Fruit fly (Drosophila melanogaster): Measurements from ENCODE around the gene Icmt.

The Icmt gene

DNA sequence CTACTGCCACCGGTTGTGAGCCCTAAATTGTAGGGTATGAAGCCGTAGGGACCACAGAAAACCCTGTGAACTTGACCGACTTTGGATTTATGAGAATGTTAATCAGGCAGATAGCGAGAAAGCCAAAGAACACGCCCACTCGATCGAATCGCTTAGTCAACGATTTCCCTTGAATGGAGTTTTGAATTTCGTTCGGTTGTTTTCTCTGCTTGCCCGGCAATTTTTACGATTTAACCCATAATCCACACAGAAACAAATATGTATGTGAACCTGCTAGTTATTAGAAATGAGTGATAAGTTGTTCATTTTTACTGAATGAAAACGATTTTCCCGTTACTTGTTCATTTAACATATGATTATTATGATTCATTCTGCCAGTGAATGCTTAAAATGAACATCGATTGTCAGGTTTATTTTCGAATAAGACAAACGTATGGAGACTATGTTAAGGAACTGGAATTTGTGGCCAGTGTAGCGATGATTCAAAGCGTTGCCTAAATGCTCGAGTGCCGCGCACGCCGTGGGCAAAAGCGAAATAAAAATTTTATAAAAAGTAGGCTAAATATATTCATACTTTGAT is 12.1 kb downstream of the Icmt start:
- TF ChIP-seq CG14655 (GFP tag; optimal IDR thresholded peaks at IDR 0.05), result no peak
- TF ChIP-seq Pif1B (GFP tag; optimal IDR thresholded peaks at IDR 0.05), result peak; percentile 11
- TF ChIP-seq CG8159 (tag; optimal IDR thresholded peaks at IDR 0.05), result peak; percentile 28
- TF ChIP-seq CG13204 (GFP tag; optimal IDR thresholded peaks at IDR 0.05), result no peak
- no peak for TF ChIP-seq CG17806 (tag; optimal IDR thresholded peaks at IDR 0.05)
- peak; percentile 7 for TF ChIP-seq CG15710 (tag; optimal IDR thresholded peaks at IDR 0.05)
- no peak for TF ChIP-seq CG34367 (tag; optimal IDR thresholded peaks at IDR 0.05)
- peak; percentile 35 for TF ChIP-seq Pif1A (GFP tag; optimal IDR thresholded peaks at IDR 0.05)

DNA sequence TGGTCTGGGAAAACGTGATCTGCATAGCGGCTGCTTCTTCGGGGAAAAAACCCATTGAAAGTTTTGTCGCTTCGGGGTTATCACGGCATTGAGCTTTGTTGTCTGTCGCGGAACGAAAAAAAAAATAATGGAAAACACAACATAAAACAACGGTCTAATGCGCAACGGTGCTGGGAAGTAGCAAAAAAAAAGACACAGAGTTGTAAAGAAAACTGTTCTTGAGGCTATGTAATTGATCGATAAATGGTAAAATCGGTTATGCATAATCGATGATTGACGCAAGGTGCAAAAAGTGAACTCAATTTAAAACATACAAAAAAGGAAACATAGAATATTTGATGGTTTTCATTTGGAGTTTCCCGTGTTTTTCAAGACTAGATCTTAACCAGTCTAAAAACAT is 13.3 kb downstream of the Icmt start:
- TF ChIP-seq CG34367 (tag; optimal IDR thresholded peaks at IDR 0.05) (no peak), CG8301 (tag; optimal IDR thresholded peaks at IDR 0.05) (no peak), CG14655 (GFP tag; optimal IDR thresholded peaks at IDR 0.05) (no peak), gl (tag; optimal IDR thresholded peaks at IDR 0.05) (no peak), EcR (GFP tag; optimal IDR thresholded peaks at IDR 0.05) (no peak)

DNA sequence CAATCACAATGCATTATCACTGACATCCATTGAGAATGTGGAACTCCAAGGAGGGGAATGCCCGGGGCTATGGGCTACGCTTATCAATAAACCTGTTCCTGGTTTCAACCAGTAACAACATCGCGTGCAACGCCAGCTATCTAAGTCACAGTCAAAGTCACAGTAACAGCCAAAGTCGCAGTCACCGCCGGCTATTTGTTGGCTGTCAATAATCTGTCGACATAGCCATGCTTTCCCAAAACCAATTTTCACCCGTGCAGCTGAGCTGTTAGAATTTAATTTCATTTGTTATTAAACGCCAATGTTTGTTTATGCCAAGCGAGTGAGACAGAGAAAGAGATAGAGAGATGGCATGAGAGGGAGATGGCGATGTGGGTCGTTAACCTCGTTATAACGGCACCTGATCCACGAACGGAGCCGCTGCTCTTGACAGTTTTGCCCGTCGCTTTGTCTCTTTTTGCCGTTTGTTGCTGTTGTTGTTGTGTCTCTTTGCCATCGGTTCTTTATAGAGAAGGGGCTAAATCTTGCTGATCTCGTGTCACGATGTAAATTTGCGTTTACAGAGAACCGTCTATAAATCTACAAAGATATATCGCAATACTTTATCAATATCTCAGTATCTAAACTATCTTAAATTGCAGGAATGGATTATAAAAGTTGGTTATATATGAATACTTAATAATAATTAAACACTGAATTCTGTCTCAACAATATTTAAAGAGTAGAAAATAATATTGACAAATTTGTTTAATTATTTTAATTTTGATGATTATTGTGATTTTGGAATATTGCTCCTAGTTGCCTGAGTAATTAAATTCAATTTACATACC is 14.2 kb downstream of the Icmt start:
- TF ChIP-seq CG8301 (tag; optimal IDR thresholded peaks at IDR 0.05) (peak; percentile 52), CG8159 (tag; optimal IDR thresholded peaks at IDR 0.05) (peak; percentile 25), CG14655 (GFP tag; optimal IDR thresholded peaks at IDR 0.05) (peak; percentile 69), CG15710 (tag; optimal IDR thresholded peaks at IDR 0.05) (peak; percentile 13), CG4496 (GFP tag; IDR thresholded peaks at IDR 0.05) (0 out of 3 replicates have a peak, but pooled peaks have one; percentile 41), CG9948 (tag; optimal IDR thresholded peaks at IDR 0.05) (peak; percentile 11), Pif1A (GFP tag; optimal IDR thresholded peaks at IDR 0.05) (no peak), EcR (GFP tag; optimal IDR thresholded peaks at IDR 0.05) (peak; percentile 97), Pif1B (GFP tag; optimal IDR thresholded peaks at IDR 0.05) (no peak)

DNA sequence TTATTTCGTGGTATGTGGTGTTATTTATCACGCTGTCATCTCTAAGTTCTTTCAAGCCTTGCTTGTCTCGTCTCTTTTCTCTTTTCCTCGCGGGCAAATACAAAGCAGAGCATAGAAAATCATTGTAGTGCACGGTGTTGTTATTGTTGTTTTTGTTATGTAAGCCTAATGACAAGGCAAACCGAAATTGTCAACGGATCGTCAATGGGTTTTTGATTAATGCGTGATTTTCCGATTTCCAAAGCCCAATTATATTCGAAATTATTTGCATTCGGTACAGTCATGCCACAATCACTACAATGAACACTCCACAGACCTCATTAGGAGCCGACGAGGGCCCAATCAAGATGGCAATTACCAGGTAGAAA is 14.8 kb downstream of the Icmt start:
- TF ChIP-seq CG4496 (GFP tag; IDR thresholded peaks at IDR 0.05) (no peak), EcR (GFP tag; optimal IDR thresholded peaks at IDR 0.05) (no peak), CG34367 (tag; optimal IDR thresholded peaks at IDR 0.05) (no peak), fd96Ca (GFP tag; IDR thresholded peaks at IDR 0.05) (no peak), CG17806 (tag; optimal IDR thresholded peaks at IDR 0.05) (no peak), CG14655 (GFP tag; optimal IDR thresholded peaks at IDR 0.05) (no peak), D1 (tag; optimal IDR thresholded peaks at IDR 0.05) (no peak), CG9948 (tag; optimal IDR thresholded peaks at IDR 0.05) (no peak), gl (tag; optimal IDR thresholded peaks at IDR 0.05) (no peak)

DNA sequence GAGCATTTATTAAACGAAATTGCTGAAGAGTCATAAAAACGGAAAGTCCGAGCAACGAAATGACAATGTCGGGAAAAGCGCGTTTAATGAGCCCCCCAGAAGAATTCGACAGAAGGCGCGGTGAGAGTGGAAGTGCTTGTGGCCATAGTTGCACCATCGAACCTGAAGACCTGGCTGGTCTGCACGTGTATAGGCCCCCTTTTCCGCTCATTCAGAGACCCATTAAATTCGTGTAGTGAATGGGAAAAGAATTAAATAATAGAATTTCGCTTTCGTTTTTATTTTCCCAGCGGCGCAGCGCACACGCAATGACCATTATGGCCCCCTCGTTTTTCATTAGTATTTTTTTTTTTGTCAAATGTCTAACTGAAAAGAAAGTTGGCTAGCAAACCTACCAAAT is 15.3 kb downstream of the Icmt start:
- no peak for TF ChIP-seq CG10348 (GFP tag; IDR thresholded peaks at IDR 0.05)
- no peak for TF ChIP-seq CG8159 (tag; optimal IDR thresholded peaks at IDR 0.05)
- no peak for TF ChIP-seq CG32121 (GFP tag; IDR thresholded peaks at IDR 0.05)
- TF ChIP-seq Pif1B (GFP tag; optimal IDR thresholded peaks at IDR 0.05), result no peak
- TF ChIP-seq CG4496 (GFP tag; IDR thresholded peaks at IDR 0.05), result no peak
- TF ChIP-seq Pif1A (GFP tag; optimal IDR thresholded peaks at IDR 0.05), result no peak
- TF ChIP-seq CG34367 (tag; optimal IDR thresholded peaks at IDR 0.05), result no peak
- TF ChIP-seq CG17806 (tag; optimal IDR thresholded peaks at IDR 0.05), result no peak
- TF ChIP-seq CG9948 (tag; optimal IDR thresholded peaks at IDR 0.05), result no peak
- TF ChIP-seq EcR (GFP tag; optimal IDR thresholded peaks at IDR 0.05), result no peak
- TF ChIP-seq CG12605 (GFP tag; IDR thresholded peaks at IDR 0.05), result no peak
- TF ChIP-seq CG13204 (GFP tag; optimal IDR thresholded peaks at IDR 0.05), result no peak
- TF ChIP-seq CG8301 (tag; optimal IDR thresholded peaks at IDR 0.05), result no peak

DNA sequence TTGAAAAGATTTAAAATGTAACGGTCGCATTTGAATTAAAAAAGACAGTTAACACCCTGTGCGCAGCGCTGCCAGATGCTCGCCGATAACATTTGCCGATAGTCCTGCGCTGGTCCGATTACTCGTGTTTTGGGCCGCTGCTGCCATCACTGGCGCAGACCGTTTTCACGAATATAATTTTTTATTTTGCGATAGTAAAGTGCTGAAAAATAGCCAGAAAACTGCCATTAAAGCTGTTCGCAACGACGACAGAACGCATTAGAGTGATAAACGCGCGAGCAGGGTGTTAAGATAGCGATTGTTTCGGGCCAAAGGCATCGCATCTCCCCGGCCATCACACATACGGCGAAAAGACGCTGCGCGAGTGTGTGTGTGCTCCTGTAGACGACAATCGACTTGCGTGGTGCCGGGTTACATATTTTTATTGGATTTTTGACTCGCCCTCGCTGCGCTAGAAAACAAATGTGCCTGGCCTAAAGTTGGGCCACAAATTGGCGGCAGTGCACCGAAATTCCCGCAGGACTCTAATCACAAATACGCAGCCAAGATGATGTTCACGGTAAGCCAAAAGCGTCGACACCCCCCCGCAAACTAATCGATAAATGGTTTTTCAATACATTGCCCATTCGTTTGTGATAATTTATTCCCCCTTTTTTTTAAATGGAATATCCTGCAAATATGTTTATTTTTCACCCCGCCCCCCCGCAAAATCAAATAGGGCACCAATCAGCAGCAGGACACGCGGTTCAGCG is 18.8 kb downstream of the Icmt start, which contains the start of gene Srrm1:
Gene Srrm1 (plus strand): TSS at position 116 of the 752 bp plus-strand sequence.
- TF ChIP-seq D1 (tag; optimal IDR thresholded peaks at IDR 0.05) (no peak), rn (GFP tag; IDR thresholded peaks at IDR 0.05) (no peak), CG13204 (GFP tag; optimal IDR thresholded peaks at IDR 0.05) (no peak), Pif1A (GFP tag; optimal IDR thresholded peaks at IDR 0.05) (no peak), EcR (GFP tag; optimal IDR thresholded peaks at IDR 0.05) (peak; percentile 15), CG10348 (GFP tag; IDR thresholded peaks at IDR 0.05) (no peak), Snoo (tag; optimal IDR thresholded peaks at IDR 0.05) (no peak), fd96Ca (GFP tag; IDR thresholded peaks at IDR 0.05) (no peak), CG34367 (tag; optimal IDR thresholded peaks at IDR 0.05) (no peak), CG4496 (GFP tag; IDR thresholded peaks at IDR 0.05) (peak; percentile 34; the same call in 1 of the 3 replicates), Pif1B (GFP tag; optimal IDR thresholded peaks at IDR 0.05) (no peak), CG8159 (tag; optimal IDR thresholded peaks at IDR 0.05) (no peak), CG12605 (GFP tag; IDR thresholded peaks at IDR 0.05) (no peak), CG9948 (tag; optimal IDR thresholded peaks at IDR 0.05) (no peak), Ets98B (GFP tag; IDR thresholded peaks at IDR 0.05) (no peak), CG8301 (tag; optimal IDR thresholded peaks at IDR 0.05) (no peak), CG17806 (tag; optimal IDR thresholded peaks at IDR 0.05) (no peak)

Data from whole organism, pupa.